Worm (Caenorhabditis elegans) whole organism, young adult: ENCODE results near the gene C54H2.4.

ENCODE experiments used
- B0336.3 ChIP-seq: fragments of 200-800 bp; sonication (Bioruptor generic); IDR thresholded peaks from 2 replicates; pipeline ENCODE4 v1.3.6; 2022; ENCODE audit warnings: missing genetic modification characterization, missing compliant biosample characterization
- F23B12.7 ChIP-seq: sonication (generic microtip); optimal IDR thresholded peaks from 2 replicates; lab custom pipeline; 2017; ENCODE audit warnings: missing genetic modification characterization, mild to moderate bottlenecking, missing compliant biosample characterization, antibody characterized with exemption, moderate library complexity; ENCODE audit not compliant: insufficient read depth
- F39B2.1 ChIP-seq: fragments of 200-800 bp; sonication (Bioruptor generic); IDR thresholded peaks from 2 replicates; pipeline ENCODE4 v1.3.6; 2022; ENCODE audit warnings: missing genetic modification reagents, missing genetic modification characterization, missing compliant biosample characterization
- F49E8.2 ChIP-seq: sonication (generic microtip); optimal IDR thresholded peaks from 3 replicates; lab custom pipeline; 2017; ENCODE audit warnings: missing genetic modification characterization, mild to moderate bottlenecking, missing compliant biosample characterization, antibody characterized with exemption, moderate library complexity; ENCODE audit not compliant: insufficient read depth
- F55B11.4 ChIP-seq: sonication (generic microtip); optimal IDR thresholded peaks from 2 replicates; lab custom pipeline; 2016; ENCODE audit warnings: missing compliant biosample characterization, missing genetic modification characterization, borderline replicate concordance; ENCODE audit not compliant: insufficient read depth
- K11D2.4 ChIP-seq: fragments of 200-800 bp; sonication (Bioruptor generic); IDR thresholded peaks from 2 replicates; pipeline ENCODE4 v1.3.6; 2022; ENCODE audit warnings: missing genetic modification reagents, missing genetic modification characterization, missing compliant biosample characterization
- K12H6.12 ChIP-seq: fragments of 200-800 bp; sonication (Bioruptor generic); optimal IDR thresholded peaks from 2 replicates; lab custom pipeline; 2018; ENCODE audit warnings: mild to moderate bottlenecking, missing genetic modification characterization, missing compliant biosample characterization
- Y67H2A.10 ChIP-seq: fragments of 200-800 bp; sonication (Bioruptor generic); conservative IDR thresholded peaks from 2 replicates; pipeline ENCODE4 v1.3.6; 2022; ENCODE audit warnings: missing genetic modification reagents, missing genetic modification characterization, missing compliant biosample characterization
- ama-1 ChIP-seq, 3 experiments: fragments of 150-350 bp in 1 of 3; sonication (generic microtip) in 2 of 3; optimal IDR thresholded peaks; 2 replicates each; lab custom pipeline; 2014 to 2018; ENCODE audit warnings: missing biosample characterization in 2 of 3, missing genetic modification characterization in 2 of 3, missing genetic modification reagents in 2 of 3
- athp-1 ChIP-seq: sonication (generic microtip); optimal IDR thresholded peaks from 2 replicates; lab custom pipeline; 2017; ENCODE audit warnings: mild to moderate bottlenecking, missing genetic modification characterization, missing compliant biosample characterization
- attf-5 ChIP-seq: fragments of 200-800 bp; sonication (Bioruptor generic); optimal IDR thresholded peaks from 2 replicates; lab custom pipeline; 2018; ENCODE audit warnings: mild to moderate bottlenecking, missing genetic modification characterization, missing compliant biosample characterization
- bed-2 ChIP-seq: fragments of 200-800 bp; sonication (Bioruptor generic); IDR thresholded peaks from 2 replicates; pipeline ENCODE4 v1.3.6; 2022; ENCODE audit warnings: missing genetic modification reagents, missing genetic modification characterization, missing compliant biosample characterization
- cebp-1 ChIP-seq, 2 experiments: fragments of 200-800 bp in 1 of 2; sonication (Bioruptor generic) in 1 of 2; sonication (generic microtip) in 1 of 2; IDR thresholded peaks in 1 of 2; optimal IDR thresholded peaks in 1 of 2; 2 replicates each; pipeline versions ENCODE4 v1.3.6 to Lab custom; 2017 to 2022; ENCODE audit warnings: missing compliant biosample characterization in 2 of 2, missing genetic modification characterization in 2 of 2, mild to moderate bottlenecking in 1 of 2, missing genetic modification reagents in 1 of 2, moderate library complexity in 1 of 2
- ceh-27 ChIP-seq: fragments of 200-800 bp; sonication (Bioruptor generic); optimal IDR thresholded peaks from 2 replicates; lab custom pipeline; 2018; ENCODE audit warnings: mild to moderate bottlenecking, missing genetic modification characterization, moderate library complexity, missing compliant biosample characterization
- dox-1 ChIP-seq: fragments of 200-800 bp; sonication (Bioruptor generic); IDR thresholded peaks from 2 replicates; pipeline ENCODE4 v1.3.6; 2022; ENCODE audit warnings: missing genetic modification reagents, missing genetic modification characterization, missing compliant biosample characterization
- dpl-1 ChIP-seq: fragments of 150-350 bp; optimal IDR thresholded peaks from 2 replicates; lab custom pipeline; 2014; ENCODE audit warnings: missing biosample characterization, missing genetic modification reagents, missing genetic modification characterization
- egl-18 ChIP-seq: fragments of 200-800 bp; sonication (Bioruptor generic); IDR thresholded peaks from 2 replicates; pipeline ENCODE4 v1.3.6; 2022; ENCODE audit warnings: missing genetic modification reagents, missing genetic modification characterization, missing compliant biosample characterization
- fkh-3 ChIP-seq: sonication (generic microtip); optimal IDR thresholded peaks from 2 replicates; lab custom pipeline; 2016; ENCODE audit warnings: mild to moderate bottlenecking, missing genetic modification characterization, missing compliant biosample characterization
- hmg-1.2 ChIP-seq: fragments of 200-800 bp; sonication (Bioruptor generic); IDR thresholded peaks from 2 replicates; pipeline ENCODE4 v1.3.6; 2022; ENCODE audit warnings: missing genetic modification reagents, missing genetic modification characterization, missing compliant biosample characterization
- hsf-1 ChIP-seq: fragments of 200-800 bp; sonication (Bioruptor generic); IDR thresholded peaks from 2 replicates; pipeline ENCODE4 v1.3.6; 2022; ENCODE audit warnings: missing genetic modification reagents, missing genetic modification characterization, missing compliant biosample characterization
- let-607 ChIP-seq, 2 experiments: fragments of 200-800 bp in 1 of 2; sonication (Bioruptor generic) in 1 of 2; sonication (generic microtip) in 1 of 2; optimal IDR thresholded peaks; 2 replicates each; lab custom pipeline; 2016 to 2018; ENCODE audit warnings: mild to moderate bottlenecking in 2 of 2, missing compliant biosample characterization in 2 of 2, missing genetic modification characterization in 2 of 2, moderate library complexity in 2 of 2, missing genotype in 1 of 2
- lin-26 ChIP-seq: fragments of 200-800 bp; sonication (Bioruptor generic); IDR thresholded peaks from 2 replicates; pipeline ENCODE4 v1.3.6; 2022; ENCODE audit warnings: missing genetic modification reagents, missing genetic modification characterization, missing compliant biosample characterization
- lin-35 ChIP-seq, 3 experiments: fragments of 150-350 bp in 2 of 3; sonication (generic microtip) in 1 of 3; optimal IDR thresholded peaks; 2 replicates each; lab custom pipeline; 2014 to 2018; ENCODE audit warnings: missing biosample characterization in 3 of 3, missing genetic modification characterization in 3 of 3, missing genetic modification reagents in 3 of 3
- lin-40 ChIP-seq: sonication (generic microtip); optimal IDR thresholded peaks from 2 replicates; lab custom pipeline; 2016; ENCODE audit warnings: missing genetic modification characterization, mild to moderate bottlenecking, missing compliant biosample characterization, missing genotype, missing genetic modification reagents
- lin-54 ChIP-seq: fragments of 200-800 bp; sonication (Bioruptor generic); optimal IDR thresholded peaks from 2 replicates; lab custom pipeline; 2018; ENCODE audit warnings: mild to moderate bottlenecking, missing genetic modification characterization, missing compliant biosample characterization
- mcd-1 ChIP-seq: fragments of 200-800 bp; sonication (Bioruptor generic); IDR thresholded peaks from 2 replicates; pipeline ENCODE4 v1.3.6; 2022; ENCODE audit warnings: missing genetic modification reagents, missing genetic modification characterization, missing compliant biosample characterization
- nhr-120 ChIP-seq: fragments of 200-800 bp; sonication (Bioruptor generic); IDR thresholded peaks from 2 replicates; pipeline ENCODE4 v1.3.6; 2022; ENCODE audit warnings: missing genetic modification characterization, missing compliant biosample characterization
- nhr-80 ChIP-seq: sonication (generic microtip); optimal IDR thresholded peaks from 2 replicates; lab custom pipeline; 2016; ENCODE audit warnings: missing genetic modification characterization, missing compliant biosample characterization
- snpc-1.1 ChIP-seq: sonication (generic microtip); optimal IDR thresholded peaks from 2 replicates; lab custom pipeline; 2017; ENCODE audit warnings: missing genetic modification characterization, mild to moderate bottlenecking, missing compliant biosample characterization, antibody characterized with exemption, moderate library complexity, missing genotype, missing genetic modification reagents; ENCODE audit not compliant: insufficient read depth
- tbp1 ChIP-seq: fragments of 200-800 bp; sonication (Bioruptor generic); optimal IDR thresholded peaks from 2 replicates; lab custom pipeline; 2018; ENCODE audit warnings: mild to moderate bottlenecking, missing genetic modification characterization, missing compliant biosample characterization
- zfh-2 ChIP-seq: fragments of 200-800 bp; sonication (Bioruptor generic); conservative IDR thresholded peaks from 2 replicates; pipeline ENCODE4 v1.3.6; 2022; ENCODE audit warnings: missing genetic modification reagents, missing genetic modification characterization, missing compliant biosample characterization
- ztf-18 ChIP-seq: sonication (generic microtip); optimal IDR thresholded peaks from 2 replicates; lab custom pipeline; 2016; ENCODE audit warnings: missing genotype, mild to moderate bottlenecking, missing genetic modification characterization, missing compliant biosample characterization
- ztf-25 ChIP-seq: fragments of 200-800 bp; sonication (Bioruptor generic); IDR thresholded peaks from 2 replicates; pipeline ENCODE4 v1.3.6; 2022; ENCODE audit warnings: missing genetic modification reagents, missing genetic modification characterization, missing compliant biosample characterization
- ztf-26 ChIP-seq: sonication (generic microtip); optimal IDR thresholded peaks from 2 replicates; lab custom pipeline; 2017; ENCODE audit warnings: missing genetic modification characterization, missing compliant biosample characterization

Gene C54H2.4

DNA sequence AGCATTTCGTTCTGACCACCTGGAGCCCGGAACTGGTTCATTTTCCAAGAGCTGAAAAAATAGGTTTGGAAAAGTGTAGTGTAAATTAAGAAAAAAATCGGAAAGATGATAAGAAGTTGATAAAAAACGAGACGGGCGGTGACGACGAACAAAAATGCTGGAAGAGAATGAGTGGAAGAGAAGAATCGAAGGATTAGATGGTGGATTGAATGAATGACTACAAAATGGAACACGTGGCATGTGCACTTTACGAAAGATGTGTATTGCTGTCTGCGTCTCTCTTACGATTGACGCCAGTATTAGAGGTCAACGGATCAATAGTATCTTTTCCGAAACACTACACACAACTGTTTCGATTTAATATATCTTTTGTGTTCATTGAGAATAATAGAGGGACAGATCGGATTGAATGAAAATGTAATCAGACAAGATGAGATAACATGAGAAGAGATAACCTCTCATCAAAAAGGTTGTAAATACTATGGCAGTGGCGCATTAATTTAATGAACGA, 10.2 kb upstream of the C54H2.4 start, which contains the start of gene sft-4:
Gene sft-4, minus strand, starts transcription at position 51 of the 511 bp plus-strand sequence.
- TF ChIP-seq Y67H2A.10 (GFP tag; lab: Robert Waterston, UW) = no peak
- no peak for TF ChIP-seq fkh-3
- TF ChIP-seq ztf-18 (tag; lab: Kevin White, UChicago) = peak; percentile 32
- TF ChIP-seq hmg-1.2 (GFP tag; lab: Robert Waterston, UW) = peak; percentile 23; the same call in 1 of the 2 replicates
- TF ChIP-seq F39B2.1 (GFP tag; lab: Robert Waterston, UW) = no peak
- no peak for TF ChIP-seq mcd-1 (GFP tag; lab: Robert Waterston, UW)
- TF ChIP-seq nhr-80 = peak; percentile 58
- no peak for TF ChIP-seq ztf-26 (tag; lab: Kevin White, UChicago)
- no peak for TF ChIP-seq lin-26 (GFP tag; lab: Robert Waterston, UW)
- peak; percentile 88 to 91 for TF ChIP-seq let-607 (tag; optimal IDR thresholded peaks at IDR 0.05; lab: Kevin White, UChicago)
- no peak for TF ChIP-seq snpc-1.1 (tag; lab: Kevin White, UChicago)

DNA sequence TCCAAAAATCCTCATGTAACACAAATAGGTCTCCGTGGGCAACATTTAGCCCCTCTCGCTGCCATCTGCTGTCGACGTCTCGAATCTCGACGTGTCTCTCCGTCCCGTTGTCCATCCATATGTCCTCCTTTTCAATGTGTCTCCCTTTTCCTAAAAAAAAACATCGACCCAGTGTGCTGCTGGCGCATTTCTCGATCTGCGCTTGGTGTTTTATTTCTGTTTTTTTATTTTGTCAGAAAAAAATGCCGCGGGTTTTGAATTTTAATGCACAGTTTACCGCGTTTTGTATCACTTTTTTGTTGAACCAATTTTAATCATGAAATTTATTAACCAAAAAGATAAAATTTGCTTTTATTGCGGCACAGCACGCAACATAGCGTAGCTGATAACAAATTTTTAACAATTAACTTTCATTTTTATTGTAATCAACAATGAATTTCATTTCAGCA, 5.3 kb upstream of the C54H2.4 start:
- TF ChIP-seq hsf-1 (GFP tag; lab: Robert Waterston, UW) (no peak), K11D2.4 (peak; percentile 78; the same call in 1 of the 2 replicates), K12H6.12 (tag; lab: Kevin White, UChicago) (peak; percentile 41), dpl-1 (peak; percentile 2), zfh-2 (GFP tag; lab: Robert Waterston, UW) (peak; percentile 79), bed-2 (no peak), nhr-80 (peak; percentile 48), nhr-120 (GFP tag; lab: Robert Waterston, UW) (no peak), F23B12.7 (tag; lab: Kevin White, UChicago) (no peak), ceh-27 (GFP tag; lab: Kevin White, UChicago) (peak; percentile 22), lin-54 (GFP tag; lab: Kevin White, UChicago) (peak; percentile 19), attf-5 (peak; percentile 53), fkh-3 (no peak), cebp-1 (GFP tag; IDR thresholded peaks at IDR 0.05; lab: Robert Waterston, UW) (no peak), cebp-1 (tag; optimal IDR thresholded peaks at IDR 0.05; lab: Kevin White, UChicago) (peak; percentile 50), F49E8.2 (tag; lab: Kevin White, UChicago) (no peak), lin-40 (tag; lab: Kevin White, UChicago) (peak; percentile 60), ztf-25 (no peak), athp-1 (tag; lab: Kevin White, UChicago) (no peak), egl-18 (0 out of 2 replicates have a peak, but pooled peaks have one; percentile 59), ztf-18 (tag; lab: Kevin White, UChicago) (peak; percentile 91), let-607 (tag; optimal IDR thresholded peaks at IDR 0.05; lab: Kevin White, UChicago) (peak; percentile 49 to 67), dox-1 (GFP tag; lab: Robert Waterston, UW) (peak; percentile 74; the same call in 1 of the 2 replicates), hmg-1.2 (GFP tag; lab: Robert Waterston, UW) (no peak), B0336.3 (GFP tag; lab: Robert Waterston, UW) (no peak), ama-1 (optimal IDR thresholded peaks at IDR 0.05; lab: Kevin White, UChicago) (no peak), ama-1 (GFP tag; optimal IDR thresholded peaks at IDR 0.05; lab: Kevin White, UChicago) (no peak), lin-35 (GFP tag; optimal IDR thresholded peaks at IDR 0.05; lab: Kevin White, UChicago) (peak in 1 of 3 experiments; percentile 50), tbp1 (GFP tag; lab: Kevin White, UChicago) (no peak), F55B11.4 (tag; lab: Kevin White, UChicago) (no peak)
